Fruit fly (Drosophila melanogaster) whole organism, embryonic: ENCODE results near the gene Gad1.

Experiments
- Abd-B ChIP-seq: fragments of 200-800 bp; sonication (Bioruptor generic); optimal IDR thresholded peaks from 2 replicates; lab custom pipeline; 2018; ENCODE audit warnings: missing biosample characterization, mild to moderate bottlenecking, missing genetic modification characterization, moderate library complexity
- CG10267 ChIP-seq: fragments of 200-800 bp; sonication (Bioruptor generic); optimal IDR thresholded peaks from 2 replicates; lab custom pipeline; 2018; ENCODE audit warnings: missing biosample characterization, mild to moderate bottlenecking, missing genetic modification characterization, moderate library complexity
- CG11456 ChIP-seq: fragments of 200-800 bp; sonication (Bioruptor generic); IDR thresholded peaks from 3 replicates; pipeline ENCODE4 v1.3.6; 2022; ENCODE audit warnings: missing biosample characterization, missing genetic modification characterization
- CG11504 ChIP-seq: fragments of 200-800 bp; sonication (Bioruptor generic); optimal IDR thresholded peaks from 3 replicates; lab custom pipeline; 2019; ENCODE audit warnings: missing biosample characterization, mild to moderate bottlenecking, missing genetic modification characterization, moderate library complexity
- CG15269 ChIP-seq: fragments of 200-800 bp; sonication (Bioruptor generic); optimal IDR thresholded peaks from 2 replicates; lab custom pipeline; 2018; ENCODE audit warnings: missing biosample characterization, mild to moderate bottlenecking, missing genetic modification characterization, moderate library complexity
- CG17802 ChIP-seq: fragments of 200-800 bp; sonication (Bioruptor generic); optimal IDR thresholded peaks from 2 replicates; lab custom pipeline; 2018; ENCODE audit warnings: missing biosample characterization, mild to moderate bottlenecking, missing genetic modification characterization, moderate library complexity
- CG32767 ChIP-seq: fragments of 200-800 bp; sonication (Bioruptor generic); IDR thresholded peaks from 2 replicates; pipeline ENCODE4 v1.3.6; 2022; ENCODE audit warnings: missing biosample characterization, missing genetic modification characterization
- CG32772 ChIP-seq: fragments of 200-800 bp; sonication (Bioruptor generic); IDR thresholded peaks from 2 replicates; pipeline ENCODE4 v1.3.6; 2022; ENCODE audit warnings: missing biosample characterization, missing genetic modification characterization
- CG6654 ChIP-seq: fragments of 200-800 bp; sonication (Bioruptor generic); optimal IDR thresholded peaks from 2 replicates; lab custom pipeline; 2017; ENCODE audit warnings: missing biosample characterization, mild to moderate bottlenecking, missing genetic modification characterization
- CG6854 ChIP-seq: fragments of 200-800 bp; sonication (Bioruptor generic); optimal IDR thresholded peaks from 3 replicates; lab custom pipeline; 2017; ENCODE audit warnings: missing biosample characterization, mild to moderate bottlenecking, missing genetic modification characterization
- CG7963 ChIP-seq: fragments of 200-800 bp; sonication (Bioruptor generic); IDR thresholded peaks from 3 replicates; pipeline ENCODE4 v1.3.6; 2022; ENCODE audit warnings: missing biosample characterization, missing genetic modification characterization; ENCODE audit not compliant: partially characterized antibody
- CG8089 ChIP-seq: fragments of 200-800 bp; sonication (Bioruptor generic); optimal IDR thresholded peaks from 3 replicates; lab custom pipeline; 2016; ENCODE audit warnings: missing biosample characterization, missing genetic modification characterization
- CG8478 ChIP-seq: fragments of >200 bp; optimal IDR thresholded peaks from 2 replicates; lab custom pipeline; 2018
- CG8944 ChIP-seq: fragments of 200-800 bp; sonication (Bioruptor generic); optimal IDR thresholded peaks from 3 replicates; lab custom pipeline; 2016; ENCODE audit warnings: missing biosample characterization, missing genetic modification characterization
- CG9876 ChIP-seq: fragments of 200-800 bp; sonication (Bioruptor generic); optimal IDR thresholded peaks from 2 replicates; lab custom pipeline; 2016; ENCODE audit warnings: missing biosample characterization, missing genetic modification characterization
- CTCF ChIP-seq: fragments of 200-800 bp; sonication (Bioruptor generic); optimal IDR thresholded peaks from 2 replicates; lab custom pipeline; 2017; ENCODE audit warnings: missing biosample characterization, mild to moderate bottlenecking, missing genetic modification characterization, moderate library complexity
- CrebB ChIP-seq: fragments of 200-800 bp; sonication (Bioruptor generic); optimal IDR thresholded peaks from 3 replicates; lab custom pipeline; 2018; ENCODE audit warnings: missing biosample characterization, mild to moderate bottlenecking, missing genetic modification characterization
- D19A ChIP-seq: fragments of 200-800 bp; optimal IDR thresholded peaks from 3 replicates; lab custom pipeline; 2019; ENCODE audit warnings: missing biosample characterization, mild to moderate bottlenecking, missing genetic modification characterization, moderate library complexity
- Deaf1 ChIP-seq: fragments of 200-800 bp; optimal IDR thresholded peaks from 3 replicates; lab custom pipeline; 2019; ENCODE audit warnings: missing biosample characterization, mild to moderate bottlenecking, missing genetic modification characterization, moderate library complexity
- Fer3 ChIP-seq: fragments of 200-800 bp; sonication (Bioruptor generic); optimal IDR thresholded peaks from 2 replicates; lab custom pipeline; 2018; ENCODE audit warnings: missing biosample characterization, mild to moderate bottlenecking, missing genetic modification characterization, moderate library complexity
- Gug ChIP-seq: fragments of 200-800 bp; sonication (Bioruptor generic); IDR thresholded peaks from 4 replicates; pipeline ENCODE4 v1.3.6; 2022; ENCODE audit warnings: missing biosample characterization, missing genetic modification characterization
- HLH4C ChIP-seq: fragments of 200-800 bp; sonication (Bioruptor generic); IDR thresholded peaks from 3 replicates; pipeline ENCODE4 v1.3.6; 2022; ENCODE audit warnings: missing biosample characterization, missing genetic modification characterization; ENCODE audit not compliant: partially characterized antibody
- Hand ChIP-seq: fragments of 200-800 bp; sonication (Bioruptor generic); optimal IDR thresholded peaks from 2 replicates; lab custom pipeline; 2017; ENCODE audit warnings: mild to moderate bottlenecking, missing biosample characterization, missing genetic modification reagents, missing genetic modification characterization
- Hey ChIP-seq: fragments of 200-800 bp; sonication (Bioruptor generic); optimal IDR thresholded peaks from 3 replicates; lab custom pipeline; 2018; ENCODE audit warnings: missing biosample characterization, mild to moderate bottlenecking, missing genetic modification characterization
- Jarid2 ChIP-seq: fragments of 200-800 bp; sonication (Bioruptor generic); optimal IDR thresholded peaks from 3 replicates; lab custom pipeline; 2017; ENCODE audit warnings: mild to moderate bottlenecking, missing biosample characterization, missing genetic modification reagents, missing genetic modification characterization
- Kr ChIP-seq: fragments of 200-800 bp; sonication (Bioruptor generic); optimal IDR thresholded peaks from 2 replicates; lab custom pipeline; 2017; ENCODE audit warnings: missing biosample characterization, mild to moderate bottlenecking, missing genetic modification characterization
- MTF-1 ChIP-seq: fragments of 200-800 bp; sonication (Bioruptor generic); optimal IDR thresholded peaks from 2 replicates; lab custom pipeline; 2018; ENCODE audit warnings: missing biosample characterization, mild to moderate bottlenecking, missing genetic modification characterization, borderline replicate concordance
- NK7.1 ChIP-seq: fragments of 200-800 bp; sonication (Bioruptor generic); optimal IDR thresholded peaks from 3 replicates; lab custom pipeline; 2016; ENCODE audit warnings: missing biosample characterization, missing genetic modification characterization
- Nf-YB ChIP-seq: fragments of 200-800 bp; sonication (Bioruptor generic); optimal IDR thresholded peaks from 3 replicates; lab custom pipeline; 2019; ENCODE audit warnings: missing biosample characterization, mild to moderate bottlenecking, missing genetic modification characterization, moderate library complexity
- Nf-YC ChIP-seq: fragments of 200-800 bp; optimal IDR thresholded peaks from 3 replicates; lab custom pipeline; 2019; ENCODE audit warnings: missing biosample characterization, mild to moderate bottlenecking, missing genetic modification characterization, moderate library complexity
- Oaz ChIP-seq: fragments of 200-800 bp; sonication (Bioruptor generic); IDR thresholded peaks from 2 replicates; pipeline ENCODE4 v1.3.6; 2022; ENCODE audit warnings: missing biosample characterization, missing genetic modification characterization
- Pdp1 ChIP-seq, 2 experiments: fragments of 200-800 bp; sonication (Bioruptor generic); optimal IDR thresholded peaks; 3 replicates each; lab custom pipeline; 2016; ENCODE audit warnings: missing biosample characterization in 2 of 2, missing genetic modification characterization in 2 of 2, mild to moderate bottlenecking in 1 of 2, moderate library complexity in 1 of 2
- abd-A ChIP-seq: fragments of 200-800 bp; sonication (Bioruptor generic); optimal IDR thresholded peaks from 3 replicates; lab custom pipeline; 2019; ENCODE audit warnings: missing biosample characterization, mild to moderate bottlenecking, missing genetic modification characterization, moderate library complexity
- aop ChIP-seq: fragments of 200-800 bp; sonication (Bioruptor generic); IDR thresholded peaks from 2 replicates; pipeline ENCODE4 v1.3.6; 2022; ENCODE audit warnings: missing biosample characterization, missing genetic modification characterization
- ato ChIP-seq: fragments of 200-800 bp; sonication (Bioruptor generic); IDR thresholded peaks from 2 replicates; pipeline ENCODE4 v1.3.6; 2022; ENCODE audit warnings: missing biosample characterization, missing genetic modification characterization; ENCODE audit not compliant: partially characterized antibody
- az2 ChIP-seq: fragments of 200-800 bp; sonication (Bioruptor generic); optimal IDR thresholded peaks from 3 replicates; lab custom pipeline; 2016; ENCODE audit warnings: missing biosample characterization, missing genetic modification characterization
- btn ChIP-seq: fragments of 200-800 bp; sonication (Bioruptor generic); optimal IDR thresholded peaks from 2 replicates; lab custom pipeline; 2016; ENCODE audit warnings: missing biosample characterization, missing genetic modification characterization
- chn ChIP-seq: fragments of 200-800 bp; sonication (Bioruptor generic); optimal IDR thresholded peaks from 2 replicates; lab custom pipeline; 2016; ENCODE audit warnings: missing biosample characterization, missing genetic modification characterization
- ewg ChIP-seq: fragments of 200-800 bp; sonication (Bioruptor generic); optimal IDR thresholded peaks from 3 replicates; lab custom pipeline; 2017; ENCODE audit warnings: mild to moderate bottlenecking, missing biosample characterization, missing genetic modification reagents, missing genetic modification characterization
- fd96Cb ChIP-seq: fragments of 200-800 bp; sonication (Bioruptor generic); optimal IDR thresholded peaks from 2 replicates; lab custom pipeline; 2018; ENCODE audit warnings: missing biosample characterization, mild to moderate bottlenecking, missing genetic modification characterization, moderate library complexity
- grn ChIP-seq: fragments of 200-800 bp; sonication (Bioruptor generic); optimal IDR thresholded peaks from 3 replicates; lab custom pipeline; 2017; ENCODE audit warnings: missing biosample characterization, missing genetic modification characterization
- gsb-n ChIP-seq: fragments of 200-800 bp; sonication (Bioruptor generic); optimal IDR thresholded peaks from 3 replicates; lab custom pipeline; 2018; ENCODE audit warnings: missing biosample characterization, mild to moderate bottlenecking, missing genetic modification characterization
- insv ChIP-seq, 2 experiments: fragments of 200-800 bp; sonication (Bioruptor generic); optimal IDR thresholded peaks; 3 replicates each; lab custom pipeline; 2016 to 2018; ENCODE audit warnings: missing biosample characterization in 2 of 2, missing genetic modification characterization in 2 of 2
- nerfin-1 ChIP-seq: fragments of 200-800 bp; sonication (Bioruptor generic); optimal IDR thresholded peaks from 3 replicates; lab custom pipeline; 2019; ENCODE audit warnings: missing biosample characterization, mild to moderate bottlenecking, missing genetic modification characterization, moderate library complexity
- nerfin-2 ChIP-seq: fragments of 200-800 bp; sonication (Bioruptor generic); IDR thresholded peaks from 2 replicates; pipeline ENCODE4 v1.3.6; 2022; ENCODE audit warnings: missing biosample characterization, missing genetic modification characterization; ENCODE audit not compliant: partially characterized antibody
- onecut ChIP-seq: fragments of 200-800 bp; sonication (Bioruptor generic); IDR thresholded peaks from 2 replicates; pipeline ENCODE4 v1.3.6; 2022; ENCODE audit warnings: missing biosample characterization, missing genetic modification characterization
- pros ChIP-seq: fragments of 200-800 bp; sonication (Bioruptor generic); optimal IDR thresholded peaks from 3 replicates; lab custom pipeline; 2019; ENCODE audit warnings: missing biosample characterization, mild to moderate bottlenecking, missing genetic modification characterization, moderate library complexity
- sisA ChIP-seq: fragments of 200-800 bp; sonication (Bioruptor generic); IDR thresholded peaks from 2 replicates; pipeline ENCODE4 v1.3.6; 2022; ENCODE audit warnings: missing biosample characterization, missing genetic modification characterization
- zfh2 ChIP-seq: fragments of 200-800 bp; sonication (Bioruptor generic); optimal IDR thresholded peaks from 2 replicates; lab custom pipeline; 2016; ENCODE audit warnings: missing biosample characterization, missing genetic modification characterization

The Gad1 gene

DNA sequence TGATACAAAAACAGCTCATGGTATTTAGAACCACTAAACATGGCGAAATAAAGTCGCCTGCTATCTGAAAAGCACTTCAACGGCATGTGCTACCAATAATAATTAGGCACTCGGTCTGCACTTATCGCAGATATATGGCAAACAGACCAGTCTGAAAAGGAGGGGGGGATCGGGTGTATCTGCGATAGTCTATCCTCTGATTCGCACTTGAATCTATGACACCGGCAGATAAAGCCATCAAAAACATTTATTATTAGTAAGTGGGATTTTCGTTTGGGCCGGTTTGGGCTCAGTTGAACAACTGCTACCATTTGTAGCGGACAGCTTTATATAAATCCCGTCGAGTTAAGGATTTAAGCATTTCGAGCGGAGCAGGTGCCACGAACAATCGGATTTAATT is 1.3 kb downstream of the Gad1 start, which contains the start of gene CG14989:
CG14989 (plus strand) TSS at position 301 of the 400 bp plus-strand sequence.
- no peak for TF ChIP-seq Kr

DNA sequence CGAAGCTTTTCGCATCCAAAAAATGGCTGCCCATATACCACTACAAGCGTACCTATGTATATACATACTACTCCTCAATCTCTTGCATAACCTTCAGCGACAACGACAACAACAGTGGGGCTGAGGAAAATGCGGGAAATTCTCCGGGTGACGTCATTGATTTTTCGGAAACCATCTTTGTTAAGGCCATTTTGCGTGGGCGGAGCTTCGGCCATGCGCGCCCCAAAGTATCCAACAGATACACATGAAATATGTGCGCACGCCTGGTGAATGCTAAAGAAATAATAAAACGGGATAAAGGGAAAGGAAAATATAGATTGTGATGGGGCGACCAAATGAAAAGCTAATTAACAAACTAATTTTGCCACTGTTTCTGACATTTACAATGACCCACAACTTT is 2.7 kb downstream of the Gad1 start:
- TF ChIP-seq CG11504: no peak
- TF ChIP-seq Nf-YC (tag; lab: Kevin White, UChicago): peak; percentile 77
- TF ChIP-seq Nf-YB: peak; percentile 30
- TF ChIP-seq MTF-1 (GFP tag; lab: Kevin White, UChicago): no peak
- no peak for TF ChIP-seq nerfin-2 (GFP tag; lab: Robert Waterston, UW)
- no peak for TF ChIP-seq CG8944 (GFP tag; lab: Kevin White, UChicago)
- no peak for TF ChIP-seq CG32772 (GFP tag; lab: Robert Waterston, UW)
- TF ChIP-seq CG9876 (GFP tag; lab: Kevin White, UChicago): no peak
- TF ChIP-seq Pdp1 (GFP tag; optimal IDR thresholded peaks at IDR 0.05; lab: Kevin White, UChicago): peak in 1 of 2 experiments; percentile 57
- TF ChIP-seq CG32767: peak; percentile 43; the same call in 1 of the 2 replicates
- TF ChIP-seq NK7.1: no peak
- TF ChIP-seq onecut (GFP tag; lab: Robert Waterston, UW): peak; percentile 52
- no peak for TF ChIP-seq Hand (GFP tag; lab: Kevin White, UChicago)
- peak; percentile 76 for TF ChIP-seq ewg (GFP tag; lab: Kevin White, UChicago)
- no peak for TF ChIP-seq CG10267 (tag; lab: Kevin White, UChicago)

DNA sequence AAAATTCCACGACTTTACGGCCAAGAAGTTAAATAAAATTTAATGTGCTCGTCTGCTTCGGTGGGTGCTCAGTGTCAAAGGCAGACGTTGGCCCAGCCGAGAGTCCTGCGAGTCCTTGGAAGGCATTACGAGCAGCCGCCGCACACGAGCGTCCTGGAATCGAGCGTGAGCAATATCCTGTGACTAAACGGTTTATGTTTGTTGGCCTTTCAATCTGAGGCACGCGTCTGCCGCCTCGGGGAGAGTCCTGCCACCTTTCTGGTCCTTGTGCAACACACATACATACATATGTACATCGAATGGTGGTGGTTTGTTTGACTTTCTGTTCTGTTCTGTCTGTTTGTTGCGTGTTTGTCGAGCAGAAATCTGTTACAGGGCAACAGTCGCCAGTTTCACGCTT is 5.1 kb downstream of the Gad1 start:
- no peak for TF ChIP-seq grn (GFP tag; lab: Kevin White, UChicago)
- no peak for TF ChIP-seq az2 (GFP tag; lab: Kevin White, UChicago)
- TF ChIP-seq Gug: no peak
- no peak for TF ChIP-seq Fer3 (tag; lab: Kevin White, UChicago)
- TF ChIP-seq CG11456 (GFP tag; lab: Robert Waterston, UW): no peak
- TF ChIP-seq btn: no peak
- TF ChIP-seq Deaf1 (tag; lab: Kevin White, UChicago): peak; percentile 28
- no peak for TF ChIP-seq CTCF (GFP tag; lab: Kevin White, UChicago)
- peak; percentile 57 for TF ChIP-seq pros (GFP tag; lab: Kevin White, UChicago)
- no peak for TF ChIP-seq sisA (GFP tag; lab: Robert Waterston, UW)
- TF ChIP-seq CG17802 (tag; lab: Kevin White, UChicago): no peak
- no peak for TF ChIP-seq Abd-B (GFP tag; lab: Kevin White, UChicago)
- no peak for TF ChIP-seq CG8089 (GFP tag; lab: Kevin White, UChicago)
- TF ChIP-seq gsb-n (tag; lab: Kevin White, UChicago): peak; percentile 79
- TF ChIP-seq CG6654: no peak
- TF ChIP-seq abd-A (tag; lab: Kevin White, UChicago): peak; percentile 64
- TF ChIP-seq Jarid2: no peak
- no peak for TF ChIP-seq ato (GFP tag; lab: Robert Waterston, UW)
- TF ChIP-seq Oaz: no peak
- TF ChIP-seq chn (GFP tag; lab: Kevin White, UChicago): no peak
- peak; percentile 94 for TF ChIP-seq Hey (tag; lab: Kevin White, UChicago)
- TF ChIP-seq CG8478 (lab: Kevin White, UChicago): no peak
- no peak for TF ChIP-seq CG15269 (tag; lab: Kevin White, UChicago)
- TF ChIP-seq D19A (tag; lab: Kevin White, UChicago): no peak
- TF ChIP-seq fd96Cb: no peak
- no peak for TF ChIP-seq CG7963
- peak; percentile 10 for TF ChIP-seq nerfin-1 (tag; lab: Kevin White, UChicago)
- no peak for TF ChIP-seq CrebB (tag; lab: Kevin White, UChicago)
- TF ChIP-seq HLH4C: no peak
- no peak for TF ChIP-seq zfh2 (GFP tag; lab: Kevin White, UChicago)
- TF ChIP-seq aop (GFP tag; lab: Robert Waterston, UW): no peak
- no peak for TF ChIP-seq CG6854 (GFP tag; lab: Kevin White, UChicago)
- TF ChIP-seq insv (GFP tag; optimal IDR thresholded peaks at IDR 0.05; lab: Kevin White, UChicago): no peak
